Worm (Caenorhabditis elegans): ENCODE data around the gene E02C12.9.

DNA sequence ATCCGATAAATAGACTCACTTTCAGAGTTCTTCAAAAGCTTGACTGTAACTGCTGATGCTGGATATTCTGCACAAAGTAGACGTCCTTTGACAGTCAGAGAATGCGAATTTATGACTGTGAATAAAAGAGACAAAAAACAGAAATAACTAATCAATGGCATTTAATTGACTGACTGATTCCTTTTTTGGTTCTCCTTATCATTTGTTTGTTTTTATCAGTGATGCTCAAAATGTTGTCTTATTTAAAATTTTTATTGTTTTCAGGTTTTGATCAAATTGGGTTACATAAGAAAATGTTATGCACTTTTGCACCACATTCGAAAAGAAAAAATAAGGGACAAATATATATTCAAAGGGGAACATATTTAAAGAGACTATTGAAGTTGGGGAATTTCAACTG, 18.9 kb downstream of the E02C12.9 start, which contains the start of gene ttr-49:
- TF ChIP-seq mep-1 (tag; optimal IDR thresholded peaks at IDR 0.05) (no peak), ama-1 (optimal IDR thresholded peaks at IDR 0.05) (no peak), elt-3 (tag; optimal IDR thresholded peaks at IDR 0.05) (no peak), lir-3 (tag; optimal IDR thresholded peaks at IDR 0.05; ENCODE audit: poor library complexity) (no peak), nhr-11 (tag; optimal IDR thresholded peaks at IDR 0.05) (no peak), lin-13 (GFP tag; optimal IDR thresholded peaks at IDR 0.05) (no peak), unc-130 (tag; optimal IDR thresholded peaks at IDR 0.05) (no peak), egl-27 (tag; optimal IDR thresholded peaks at IDR 0.05) (no peak), sptf-1 (tag; optimal IDR thresholded peaks at IDR 0.05) (no peak)

All from whole organism, L1 larva.